Fruit fly (Drosophila melanogaster) whole organism, pupa: ENCODE data around the gene CG18404.

ENCODE experiments used
- CG12605 ChIP-seq: fragments of 200-800 bp; sonication (Bioruptor generic); IDR thresholded peaks from 2 replicates; pipeline ENCODE4 v1.3.6; 2022; ENCODE audit warnings: missing biosample characterization, missing genetic modification characterization
- CG15710 ChIP-seq: fragments of 200-800 bp; sonication (Bioruptor generic); optimal IDR thresholded peaks from 2 replicates; lab custom pipeline; 2018; ENCODE audit warnings: missing biosample characterization, mild to moderate bottlenecking, missing genetic modification characterization, moderate library complexity
- CG34367 ChIP-seq: fragments of 200-800 bp; sonication (Bioruptor generic); optimal IDR thresholded peaks from 2 replicates; lab custom pipeline; 2018; ENCODE audit warnings: missing biosample characterization, mild to moderate bottlenecking, missing genetic modification characterization
- Pif1B ChIP-seq: fragments of 200-800 bp; sonication (Bioruptor generic); optimal IDR thresholded peaks from 3 replicates; lab custom pipeline; 2016; ENCODE audit warnings: missing biosample characterization, missing genetic modification characterization
- Snoo ChIP-seq: fragments of 200-800 bp; sonication (Bioruptor generic); optimal IDR thresholded peaks from 3 replicates; lab custom pipeline; 2017; ENCODE audit warnings: missing biosample characterization, mild to moderate bottlenecking, missing genetic modification characterization, inconsistent platforms

DNA sequence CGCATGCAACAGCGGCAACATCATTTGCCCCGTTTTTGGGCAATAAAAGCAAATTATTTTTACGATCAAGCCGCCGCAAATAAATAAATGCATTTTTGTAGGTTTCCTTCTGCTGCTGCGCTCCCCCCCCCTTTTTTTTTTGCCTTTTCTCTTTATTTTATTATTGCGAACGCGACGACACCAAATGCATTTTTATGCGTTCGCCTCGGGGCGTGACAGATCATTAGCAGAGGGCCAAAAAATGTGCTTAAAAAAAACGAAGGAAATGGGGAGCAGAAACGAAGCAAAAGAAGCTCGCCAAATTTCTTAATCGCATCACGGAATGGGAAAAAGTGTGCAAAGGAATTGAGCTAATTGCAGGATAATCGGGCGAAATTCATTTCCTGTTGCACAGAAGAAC lies 34.4 kb downstream of the CG18404 start:
- TF ChIP-seq CG12605 (no peak), CG34367 (tag; lab: Kevin White, UChicago) (no peak), Pif1B (GFP tag; lab: Kevin White, UChicago) (no peak), CG15710 (tag; lab: Kevin White, UChicago) (no peak), Snoo (no peak)
